Worm (Caenorhabditis elegans) whole organism, early embryonic: ENCODE measurements around the gene K04H4.5.

Experiments used
- B0310.2 ChIP-seq: sonication (generic microtip); optimal IDR thresholded peaks from 2 replicates; lab custom pipeline; 2016; ENCODE audit warnings: mild to moderate bottlenecking, missing genetic modification characterization, missing compliant biosample characterization
- F13C5.2 ChIP-seq: sonication (generic microtip); optimal IDR thresholded peaks from 2 replicates; lab custom pipeline; 2017; ENCODE audit warnings: mild to moderate bottlenecking, missing genetic modification characterization, inconsistent platforms, missing compliant biosample characterization
- aly-1 ChIP-seq: sonication (generic microtip); optimal IDR thresholded peaks from 2 replicates; lab custom pipeline; 2016; ENCODE audit warnings: missing genetic modification characterization, missing compliant biosample characterization
- ama-1 ChIP-seq: fragments of 150-350 bp; optimal IDR thresholded peaks from 2 replicates; lab custom pipeline; 2014
- ceh-13 ChIP-seq: fragments of 200-800 bp; sonication (Bioruptor generic); optimal IDR thresholded peaks from 2 replicates; lab custom pipeline; 2018; ENCODE audit warnings: mild to moderate bottlenecking, missing genetic modification characterization, missing compliant biosample characterization
- ceh-36 ChIP-seq: sonication (generic microtip); optimal IDR thresholded peaks from 2 replicates; lab custom pipeline; 2016; ENCODE audit warnings: missing genetic modification characterization, inconsistent platforms, missing compliant biosample characterization
- ets-7 ChIP-seq: sonication (generic microtip); optimal IDR thresholded peaks from 2 replicates; lab custom pipeline; 2016; ENCODE audit warnings: missing genotype, missing genetic modification characterization, missing compliant biosample characterization
- flt-1 ChIP-seq: fragments of 200-800 bp; sonication (Bioruptor generic); IDR thresholded peaks from 2 replicates; pipeline ENCODE4 v1.3.6; 2022; ENCODE audit warnings: missing genetic modification characterization, missing compliant biosample characterization
- hmbx-1 ChIP-seq: sonication (generic microtip); optimal IDR thresholded peaks from 2 replicates; lab custom pipeline; 2016; ENCODE audit warnings: mild to moderate bottlenecking, missing genetic modification characterization, missing compliant biosample characterization
- hmg-4 ChIP-seq: fragments of 200-800 bp; sonication (Bioruptor generic); optimal IDR thresholded peaks from 2 replicates; lab custom pipeline; 2018; ENCODE audit warnings: mild to moderate bottlenecking, missing genetic modification characterization, missing compliant biosample characterization
- hnd-1 ChIP-seq: sonication (generic microtip); optimal IDR thresholded peaks from 2 replicates; lab custom pipeline; 2016; ENCODE audit warnings: missing genetic modification characterization, missing compliant biosample characterization
- pes-1 ChIP-seq: fragments of 200-800 bp; sonication (Bioruptor generic); IDR thresholded peaks from 2 replicates; pipeline ENCODE4 v1.3.6; 2022; ENCODE audit warnings: missing genetic modification reagents, missing genetic modification characterization, missing compliant biosample characterization
- scrt-1 ChIP-seq: fragments of 200-800 bp; sonication (Bioruptor generic); IDR thresholded peaks from 2 replicates; pipeline ENCODE4 v1.3.6; 2022; ENCODE audit warnings: missing genetic modification characterization, missing compliant biosample characterization
- sea-1 ChIP-seq: fragments of 200-800 bp; sonication (Bioruptor generic); conservative IDR thresholded peaks from 2 replicates; pipeline ENCODE4 v1.3.6; 2022; ENCODE audit warnings: missing genetic modification characterization, missing compliant biosample characterization
- tbx-11 ChIP-seq: fragments of 200-800 bp; sonication (Bioruptor generic); IDR thresholded peaks from 2 replicates; pipeline ENCODE4 v1.3.6; 2022; ENCODE audit warnings: missing genetic modification characterization, missing compliant biosample characterization
- tbx-37 ChIP-seq: fragments of 200-800 bp; sonication (Bioruptor generic); conservative IDR thresholded peaks from 2 replicates; pipeline ENCODE4 v1.3.6; 2022; ENCODE audit warnings: missing genetic modification reagents, missing genetic modification characterization, missing compliant biosample characterization
- tra-4 ChIP-seq: sonication (generic microtip); optimal IDR thresholded peaks from 2 replicates; lab custom pipeline; 2017; ENCODE audit warnings: missing genetic modification characterization, missing compliant biosample characterization

Gene K04H4.5

ce11 chrIII:9334174-9334573 lies 25.0 kb upstream of the K04H4.5 start, which contains the start of gene elo-4:
TSS of gene elo-4 (minus strand) at chrIII:9334274.
- TF ChIP-seq tbx-11 (GFP tag; lab: Robert Waterston, UW) (no peak), F13C5.2 (tag; lab: Kevin White, UChicago) (no peak), tra-4 (no peak), hmbx-1 (tag; lab: Kevin White, UChicago) (no peak), hnd-1 (tag; lab: Kevin White, UChicago) (no peak), hmg-4 (no peak), ceh-36 (no peak), ets-7 (tag; lab: Kevin White, UChicago) (no peak), ceh-13 (GFP tag; lab: Kevin White, UChicago) (no peak), ama-1 (lab: Kevin White, UChicago) (no peak), pes-1 (no peak), tbx-37 (GFP tag; lab: Robert Waterston, UW) (no peak), scrt-1 (no peak), flt-1 (GFP tag; lab: Robert Waterston, UW) (no peak), sea-1 (GFP tag; lab: Robert Waterston, UW) (no peak), aly-1 (no peak), B0310.2 (tag; lab: Kevin White, UChicago) (no peak)

- TF ChIP-seq sea-1 (GFP tag; lab: Robert Waterston, UW): no peak
- no peak for TF ChIP-seq ceh-36
- no peak for TF ChIP-seq tra-4
- no peak for TF ChIP-seq ama-1 (lab: Kevin White, UChicago)
- no peak for TF ChIP-seq ets-7 (tag; lab: Kevin White, UChicago)
- no peak for TF ChIP-seq tbx-11 (GFP tag; lab: Robert Waterston, UW)
Observed at ce11 chrIII:9335076-9335475, 24.1 kb upstream of the K04H4.5 start.

- TF ChIP-seq ets-7 (tag; lab: Kevin White, UChicago): no peak
- no peak for TF ChIP-seq ceh-36
- no peak for TF ChIP-seq tbx-37 (GFP tag; lab: Robert Waterston, UW)
- no peak for TF ChIP-seq pes-1
- no peak for TF ChIP-seq B0310.2 (tag; lab: Kevin White, UChicago)
- TF ChIP-seq ama-1 (lab: Kevin White, UChicago): no peak
- no peak for TF ChIP-seq sea-1 (GFP tag; lab: Robert Waterston, UW)
- TF ChIP-seq tra-4: no peak
- no peak for TF ChIP-seq aly-1
- TF ChIP-seq tbx-11 (GFP tag; lab: Robert Waterston, UW): no peak
Observed at ce11 chrIII:9336807-9337206, 22.4 kb upstream of the K04H4.5 start.

ce11 chrIII:9337968-9338367 lies 21.2 kb upstream of the K04H4.5 start:
- TF ChIP-seq tbx-11 (GFP tag; lab: Robert Waterston, UW) (no peak), hnd-1 (tag; lab: Kevin White, UChicago) (no peak), sea-1 (GFP tag; lab: Robert Waterston, UW) (no peak), tbx-37 (GFP tag; lab: Robert Waterston, UW) (no peak), ceh-36 (no peak), ceh-13 (GFP tag; lab: Kevin White, UChicago) (no peak)

DNA sequence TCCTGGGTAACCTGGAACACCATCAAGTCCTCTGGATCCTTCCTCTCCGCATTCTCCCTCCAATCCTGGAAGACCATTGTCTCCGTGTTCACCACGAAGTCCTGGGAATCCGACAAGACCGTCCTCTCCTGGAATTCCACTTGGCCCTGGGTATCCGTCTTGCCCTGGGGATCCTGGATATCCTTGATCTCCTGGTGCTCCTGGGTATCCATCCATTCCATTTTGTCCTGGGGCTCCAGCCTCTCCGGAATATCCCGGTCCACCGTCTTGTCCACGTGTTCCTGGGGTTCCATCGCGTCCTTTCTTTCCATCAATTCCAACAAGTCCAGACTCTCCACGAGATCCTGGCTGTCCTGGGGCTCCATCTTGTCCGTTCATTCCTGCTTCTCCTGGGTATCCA lies 19.1 kb upstream of the K04H4.5 start:
- TF ChIP-seq flt-1 (GFP tag; lab: Robert Waterston, UW) (no peak), aly-1 (no peak), ceh-36 (no peak), tra-4 (no peak), sea-1 (GFP tag; lab: Robert Waterston, UW) (0 out of 2 replicates have a peak, but pooled peaks have one; percentile 13), hmg-4 (no peak)

- TF ChIP-seq B0310.2 (tag; lab: Kevin White, UChicago) (no peak), ceh-36 (no peak), ama-1 (lab: Kevin White, UChicago) (no peak), ceh-13 (GFP tag; lab: Kevin White, UChicago) (no peak), hmbx-1 (tag; lab: Kevin White, UChicago) (no peak), tra-4 (no peak), hnd-1 (tag; lab: Kevin White, UChicago) (no peak)
Observed at ce11 chrIII:9344347-9344746, 14.8 kb upstream of the K04H4.5 start, which contains the start of gene emb-9. TSS of gene emb-9 (minus strand) at chrIII:9344447.

DNA sequence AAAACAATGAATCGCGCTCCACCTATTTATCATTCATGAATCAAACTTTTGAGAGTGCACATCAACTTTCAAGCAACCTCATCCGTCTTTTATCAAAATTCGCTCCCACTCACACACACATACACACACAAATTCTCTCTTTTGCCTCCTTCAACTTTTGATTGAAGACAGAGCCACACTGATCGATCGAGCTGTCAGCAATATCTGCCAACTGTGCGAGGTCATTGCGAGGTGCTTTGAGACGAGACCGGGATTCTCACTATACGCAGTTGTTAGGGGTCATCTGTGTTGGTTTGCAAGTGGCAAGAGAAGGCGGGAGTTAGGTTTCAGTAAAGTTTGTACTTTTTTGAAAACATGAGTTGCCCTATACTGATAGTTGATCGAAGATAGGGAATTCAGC lies 13.0 kb upstream of the K04H4.5 start:
- TF ChIP-seq ceh-36 (no peak), aly-1 (no peak), sea-1 (GFP tag; lab: Robert Waterston, UW) (no peak), pes-1 (no peak), hmbx-1 (tag; lab: Kevin White, UChicago) (no peak), scrt-1 (no peak), tra-4 (no peak), B0310.2 (tag; lab: Kevin White, UChicago) (no peak), ceh-13 (GFP tag; lab: Kevin White, UChicago) (no peak), flt-1 (GFP tag; lab: Robert Waterston, UW) (no peak), hnd-1 (tag; lab: Kevin White, UChicago) (no peak), ama-1 (lab: Kevin White, UChicago) (no peak), tbx-37 (GFP tag; lab: Robert Waterston, UW) (no peak), hmg-4 (no peak), F13C5.2 (tag; lab: Kevin White, UChicago) (no peak), tbx-11 (GFP tag; lab: Robert Waterston, UW) (no peak), ets-7 (tag; lab: Kevin White, UChicago) (no peak)

DNA sequence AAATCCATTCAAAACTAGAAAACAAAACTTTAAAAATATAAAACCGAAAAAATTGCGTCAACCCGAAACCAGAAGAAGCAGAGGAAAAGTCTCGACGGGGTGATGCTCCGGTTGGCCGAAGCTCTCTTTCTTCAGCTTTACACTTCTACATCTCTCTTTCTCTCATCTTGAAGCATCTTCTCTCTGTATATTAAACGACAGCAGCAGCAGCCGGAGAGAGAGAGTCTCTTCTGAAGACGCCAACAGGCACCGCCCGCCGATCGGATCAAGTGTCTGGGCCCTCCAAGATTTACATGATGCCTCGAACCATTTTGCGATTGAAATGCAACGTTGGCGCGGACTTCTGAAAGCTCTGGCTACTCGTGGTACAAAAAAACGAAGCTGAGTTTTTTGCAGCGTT lies 12.4 kb upstream of the K04H4.5 start:
- TF ChIP-seq ceh-36: no peak
- no peak for TF ChIP-seq tra-4
- TF ChIP-seq ets-7 (tag; lab: Kevin White, UChicago): no peak
- TF ChIP-seq hmg-4: no peak
- TF ChIP-seq scrt-1: no peak
- no peak for TF ChIP-seq sea-1 (GFP tag; lab: Robert Waterston, UW)
- no peak for TF ChIP-seq hmbx-1 (tag; lab: Kevin White, UChicago)
- no peak for TF ChIP-seq aly-1
